Fruit fly (Drosophila melanogaster) whole organism, wandering third instar larva: ENCODE data around the gene PolA1.

Experiments used
- CrebA ChIP-seq: fragments of 200-800 bp; sonication (Bioruptor generic); optimal IDR thresholded peaks from 2 replicates; lab custom pipeline; 2016; ENCODE audit warnings: missing biosample characterization, mild to moderate bottlenecking, missing genetic modification characterization, borderline replicate concordance
- Mio ChIP-seq: sonication (Bioruptor generic); optimal IDR thresholded peaks from 2 replicates; lab custom pipeline; 2016; ENCODE audit warnings: missing biosample characterization, missing genetic modification characterization
- Myc ChIP-seq: fragments of >200 bp; optimal IDR thresholded peaks from 2 replicates; lab custom pipeline; 2017
- OdsH ChIP-seq: fragments of 200-800 bp; sonication (Bioruptor generic); optimal IDR thresholded peaks from 2 replicates; lab custom pipeline; 2016; ENCODE audit warnings: missing biosample characterization, mild to moderate bottlenecking, missing genetic modification characterization
- br ChIP-seq: fragments of 200-800 bp; sonication (Bioruptor generic); optimal IDR thresholded peaks from 2 replicates; lab custom pipeline; 2016; ENCODE audit warnings: missing biosample characterization, missing genetic modification characterization
- fru ChIP-seq: fragments of 200-800 bp; sonication (Bioruptor generic); optimal IDR thresholded peaks from 3 replicates; lab custom pipeline; 2016; ENCODE audit warnings: missing biosample characterization, mild to moderate bottlenecking, missing genetic modification characterization
- pan ChIP-seq: fragments of >200 bp; optimal IDR thresholded peaks from 2 replicates; lab custom pipeline; 2017
- psq ChIP-seq: fragments of 200-800 bp; sonication (Bioruptor generic); optimal IDR thresholded peaks from 3 replicates; lab custom pipeline; 2017; ENCODE audit warnings: missing biosample characterization, mild to moderate bottlenecking, missing genetic modification characterization, moderate library complexity
- usp ChIP-seq: fragments of >200 bp; optimal IDR thresholded peaks from 2 replicates; lab custom pipeline; 2017; ENCODE audit warnings: missing biosample characterization, missing genetic modification characterization

DNA sequence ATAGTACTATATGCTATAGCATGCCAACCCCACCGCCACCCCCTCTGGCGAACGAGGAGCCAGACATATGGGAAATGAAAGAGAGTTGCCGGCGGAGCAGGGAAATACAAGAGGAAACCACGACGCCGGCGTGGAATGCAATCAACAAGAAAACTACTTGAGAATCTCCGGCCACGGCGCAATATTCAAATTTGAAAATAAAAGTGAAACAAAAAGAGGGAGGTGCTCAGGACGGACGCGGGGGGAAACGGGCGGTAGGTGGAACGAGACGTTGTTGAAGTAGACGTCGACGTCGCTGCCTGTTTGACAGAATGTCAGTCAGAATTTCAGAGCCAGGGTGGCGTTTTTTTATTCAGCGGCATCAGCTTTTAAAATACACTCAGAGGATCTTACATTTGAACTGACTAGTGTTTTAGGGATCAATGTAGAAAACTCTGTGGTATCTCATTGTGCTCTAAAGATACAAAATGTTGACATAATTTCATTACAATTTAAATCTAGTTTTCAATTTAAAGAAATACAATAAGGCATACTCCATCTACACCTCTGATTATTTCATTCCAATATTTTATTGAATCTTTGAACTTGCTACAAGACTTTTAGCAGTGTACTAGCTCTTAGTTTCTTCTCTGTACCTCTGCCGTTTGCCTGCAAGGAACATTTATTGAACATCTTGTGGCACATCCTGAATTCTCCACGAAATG, 35.4 kb downstream of the PolA1 start:
- TF ChIP-seq Mio (GFP tag; lab: Kevin White, UChicago) (no peak), fru (peak; percentile 27), br (GFP tag; lab: Kevin White, UChicago) (no peak), pan (lab: Kevin White, UChicago) (no peak), CrebA (GFP tag; lab: Kevin White, UChicago) (no peak), psq (GFP tag; lab: Kevin White, UChicago) (no peak), Myc (lab: Kevin White, UChicago) (no peak), usp (GFP tag; lab: Kevin White, UChicago) (no peak), OdsH (GFP tag; lab: Kevin White, UChicago) (peak; percentile 34)
